Fruit fly (Drosophila melanogaster) Kc167 (cell line): ENCODE results near the gene CG4115.

Experiments
- Myc ChIP-seq: fragments of >200 bp; optimal IDR thresholded peaks from 2 replicates; lab custom pipeline; 2017; ENCODE audit warnings: missing external identifiers
- Sin3A ChIP-seq: fragments of >200 bp; optimal IDR thresholded peaks from 2 replicates; lab custom pipeline; 2018; ENCODE audit warnings: missing external identifiers
- h ChIP-seq: fragments of >200 bp; optimal IDR thresholded peaks from 3 replicates; lab custom pipeline; 2018; ENCODE audit warnings: missing external identifiers
- insv ChIP-seq: fragments of >200 bp; optimal IDR thresholded peaks from 3 replicates; lab custom pipeline; 2018; ENCODE audit warnings: missing external identifiers
- psq ChIP-seq: fragments of >200 bp; optimal IDR thresholded peaks from 2 replicates; lab custom pipeline; 2017; ENCODE audit warnings: missing external identifiers
- ttk ChIP-seq: sonication (Bioruptor generic); optimal IDR thresholded peaks from 2 replicates; lab custom pipeline; 2017; ENCODE audit warnings: missing external identifiers

The CG4115 gene

DNA sequence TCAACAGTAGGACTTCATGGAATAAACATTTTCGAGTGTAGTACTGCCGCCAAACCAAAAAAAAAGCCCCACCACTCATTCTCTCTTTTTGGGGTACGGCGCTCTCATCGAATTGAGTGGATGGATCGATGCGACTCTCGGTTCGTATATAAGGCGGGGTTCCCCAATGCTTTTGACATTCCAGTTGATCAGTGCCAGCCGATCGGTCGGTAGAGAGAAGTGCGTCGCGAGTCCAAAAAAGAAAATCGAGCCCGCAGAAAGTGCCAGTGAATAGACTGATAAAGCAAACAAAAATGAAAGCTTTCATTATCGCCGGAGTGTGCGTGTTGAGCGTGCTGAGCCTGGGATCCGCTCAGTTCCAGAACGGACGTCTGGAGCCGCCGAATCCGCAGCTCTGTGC, at the start of gene CG4115:
CG4115 (plus strand) TSS at position 172 of the 400 bp plus-strand sequence.
- TF ChIP-seq insv (lab: Kevin White, UChicago) (no peak), ttk (lab: Kevin White, UChicago) (no peak), psq (lab: Kevin White, UChicago) (no peak), Sin3A (lab: Kevin White, UChicago) (no peak), h (lab: Kevin White, UChicago) (no peak), Myc (no peak)

DNA sequence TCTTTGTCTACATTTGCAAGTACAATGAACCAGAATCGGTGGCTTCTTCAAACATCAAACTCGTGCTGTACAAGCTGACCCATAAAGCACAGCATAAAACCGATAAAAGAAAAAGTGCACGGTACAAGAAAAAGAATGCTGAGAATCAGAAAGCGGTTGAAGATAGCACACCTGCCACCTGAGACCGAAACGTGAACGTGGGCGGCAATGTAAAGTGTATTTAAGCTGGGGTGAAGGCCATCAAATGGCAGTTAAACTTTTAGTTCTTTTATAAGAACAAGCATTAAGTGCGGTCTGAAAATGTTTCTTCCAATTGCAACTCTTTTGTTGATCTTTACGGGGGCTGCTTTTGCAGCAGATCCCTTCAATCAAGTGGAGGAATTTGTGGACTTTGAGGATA, 48.8 kb upstream of the CG4115 start, which contains the start of gene CG4066:
CG4066 (plus strand) TSS at position 301 of the 400 bp plus-strand sequence.
- TF ChIP-seq psq (lab: Kevin White, UChicago) (no peak), Myc (no peak), Sin3A (lab: Kevin White, UChicago) (no peak), h (lab: Kevin White, UChicago) (no peak), insv (lab: Kevin White, UChicago) (no peak), ttk (lab: Kevin White, UChicago) (no peak)

DNA sequence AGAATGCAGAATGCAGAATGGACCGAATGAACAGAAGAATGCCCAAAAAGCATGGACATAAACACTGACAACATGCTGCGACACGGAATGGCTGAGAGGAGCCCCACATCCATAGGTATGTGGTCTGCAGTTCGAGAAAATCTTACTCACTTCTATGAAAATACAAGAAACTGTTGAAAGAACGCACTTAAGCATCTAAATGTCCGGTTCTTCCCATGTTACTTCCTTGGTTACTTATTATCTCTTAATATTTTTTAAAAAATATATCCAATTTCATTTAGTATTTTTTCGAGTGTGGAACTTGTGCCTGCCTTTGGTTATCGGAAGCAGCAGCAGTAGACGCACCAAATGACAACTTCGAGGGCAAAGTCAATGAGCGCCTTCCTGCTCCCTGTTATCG, 45.6 kb upstream of the CG4115 start:
- TF ChIP-seq Sin3A (lab: Kevin White, UChicago) (no peak), psq (lab: Kevin White, UChicago) (no peak), ttk (lab: Kevin White, UChicago) (no peak), h (lab: Kevin White, UChicago) (no peak), Myc (no peak), insv (lab: Kevin White, UChicago) (no peak)

DNA sequence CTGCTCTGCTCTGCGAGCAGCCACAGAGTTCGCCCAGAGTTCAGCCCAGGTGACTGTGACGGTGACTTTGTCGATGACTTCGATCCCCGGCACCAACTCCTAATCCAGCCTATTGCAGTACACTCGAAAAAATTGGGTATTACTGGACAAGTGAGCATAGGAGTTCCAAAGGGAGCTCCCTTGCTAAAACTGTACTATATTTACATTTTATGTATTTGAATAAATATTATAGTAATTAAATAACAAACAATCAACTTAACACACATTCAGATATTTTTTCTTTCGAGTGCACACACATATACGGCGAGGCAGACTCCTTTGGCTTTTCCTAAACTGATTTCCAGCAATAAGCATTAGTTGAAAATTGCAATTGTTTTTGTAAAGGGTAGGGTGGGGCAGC, 44.4 kb upstream of the CG4115 start:
- no peak for TF ChIP-seq Sin3A (lab: Kevin White, UChicago)
- TF ChIP-seq ttk (lab: Kevin White, UChicago), result no peak
- TF ChIP-seq h (lab: Kevin White, UChicago), result no peak
- TF ChIP-seq insv (lab: Kevin White, UChicago), result no peak
- no peak for TF ChIP-seq psq (lab: Kevin White, UChicago)

DNA sequence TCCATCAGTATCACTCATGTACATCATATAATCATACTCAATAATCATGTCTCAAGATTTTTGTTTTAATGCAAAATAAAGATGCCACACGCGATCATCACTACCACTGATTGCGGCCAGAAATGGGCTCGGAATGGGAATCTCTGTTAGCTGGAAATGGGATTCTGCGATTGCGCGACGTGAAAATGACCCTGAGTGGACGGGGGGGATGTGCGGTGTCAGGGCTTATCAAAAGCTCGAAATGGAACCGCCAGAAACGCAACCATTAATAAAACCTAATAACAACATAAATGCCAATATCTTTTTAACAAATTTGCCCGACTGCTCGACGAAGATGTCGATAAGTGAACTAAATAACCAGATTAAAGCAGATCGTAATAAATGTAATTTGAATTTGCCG, 43.4 kb upstream of the CG4115 start:
- TF ChIP-seq Myc, result no peak
- no peak for TF ChIP-seq insv (lab: Kevin White, UChicago)
- no peak for TF ChIP-seq psq (lab: Kevin White, UChicago)
- TF ChIP-seq ttk (lab: Kevin White, UChicago), result no peak
- TF ChIP-seq Sin3A (lab: Kevin White, UChicago), result no peak
- no peak for TF ChIP-seq h (lab: Kevin White, UChicago)

DNA sequence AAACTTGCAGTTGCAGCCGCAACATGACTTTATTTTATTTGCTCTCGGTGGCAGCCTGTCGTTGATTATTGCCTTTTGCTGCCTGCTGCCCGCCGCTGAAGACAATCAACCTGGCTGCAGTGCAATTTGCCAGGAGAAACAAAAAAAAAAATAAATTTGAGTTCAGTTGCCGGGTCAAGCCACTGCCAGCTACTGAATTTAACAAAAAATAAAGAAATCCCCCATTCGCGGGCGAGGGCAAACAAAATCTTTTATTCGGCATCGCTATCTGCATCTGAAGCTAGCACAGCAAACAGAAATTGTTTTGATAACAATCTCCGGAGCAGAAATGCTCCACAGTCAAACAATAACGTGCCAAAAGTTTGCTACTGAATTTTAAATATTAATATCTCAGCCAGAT, 42.5 kb upstream of the CG4115 start:
- TF ChIP-seq h (lab: Kevin White, UChicago) (no peak), Myc (no peak), Sin3A (lab: Kevin White, UChicago) (no peak), insv (lab: Kevin White, UChicago) (no peak), ttk (lab: Kevin White, UChicago) (no peak), psq (lab: Kevin White, UChicago) (no peak)

DNA sequence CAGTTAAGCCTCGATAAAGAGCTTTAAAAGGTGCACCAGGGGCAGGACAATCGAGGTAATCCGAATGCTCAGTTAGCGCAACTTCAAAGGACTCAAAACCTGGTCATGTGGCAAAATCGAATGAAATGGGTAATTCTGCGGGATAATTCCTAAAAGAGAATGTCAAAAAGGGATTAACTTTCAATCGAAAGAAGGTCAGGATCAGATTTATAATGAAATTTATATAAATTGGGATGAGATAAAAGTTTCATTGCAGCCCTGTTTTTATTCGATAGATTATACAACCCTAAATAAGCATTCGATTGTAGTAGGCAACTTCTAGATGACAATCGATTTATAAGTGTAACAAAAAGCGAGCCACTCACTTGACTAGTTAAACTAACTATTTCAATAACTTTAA, 36.6 kb upstream of the CG4115 start, which contains the start of gene CG10013:
CG10013 (plus strand) TSS at position 301 of the 400 bp plus-strand sequence.
- TF ChIP-seq Myc (no peak), ttk (lab: Kevin White, UChicago) (no peak), insv (lab: Kevin White, UChicago) (no peak), psq (lab: Kevin White, UChicago) (no peak), Sin3A (lab: Kevin White, UChicago) (no peak), h (lab: Kevin White, UChicago) (no peak)

DNA sequence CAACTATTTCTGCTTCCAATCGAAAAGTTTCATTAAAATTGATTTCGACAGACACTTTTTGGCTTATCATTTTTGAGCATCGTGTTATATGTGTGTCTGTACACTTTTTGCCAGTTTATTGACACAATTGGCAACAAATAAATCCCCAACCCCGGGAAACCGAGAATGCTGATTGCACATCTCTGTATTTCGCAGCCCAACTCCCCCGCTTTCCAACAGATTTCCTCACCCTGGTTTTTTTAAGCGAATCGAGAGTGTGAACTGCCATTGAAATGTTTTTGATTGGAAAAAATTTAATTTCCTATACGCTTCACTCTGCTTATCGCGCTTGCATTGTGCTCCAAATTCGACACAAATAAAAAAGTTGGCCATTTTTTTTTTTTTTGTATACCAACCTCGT, 33.0 kb upstream of the CG4115 start:
- TF ChIP-seq psq (lab: Kevin White, UChicago) (no peak), ttk (lab: Kevin White, UChicago) (no peak)

DNA sequence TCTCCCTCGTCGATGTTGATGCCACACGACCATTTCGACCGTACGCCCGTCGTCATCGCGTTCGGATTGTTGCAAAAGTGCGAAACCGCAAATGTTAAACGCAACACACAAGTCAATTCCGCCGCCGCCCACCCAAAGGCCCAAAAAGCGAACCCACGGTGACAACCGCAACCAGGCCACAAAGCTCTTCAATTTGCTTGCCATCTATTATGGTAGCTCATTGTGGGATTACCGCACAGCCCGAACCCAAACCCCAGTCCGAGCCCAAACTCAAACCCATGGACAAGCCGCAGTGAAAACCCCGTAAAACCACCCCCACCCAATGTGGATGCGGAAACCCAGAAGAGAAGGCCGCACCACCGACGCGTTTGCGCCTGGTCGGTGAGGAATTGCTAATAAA, 30.0 kb upstream of the CG4115 start:
- TF ChIP-seq ttk (lab: Kevin White, UChicago), result no peak
- TF ChIP-seq Myc, result no peak
- no peak for TF ChIP-seq Sin3A (lab: Kevin White, UChicago)
- no peak for TF ChIP-seq h (lab: Kevin White, UChicago)
- no peak for TF ChIP-seq psq (lab: Kevin White, UChicago)
- no peak for TF ChIP-seq insv (lab: Kevin White, UChicago)

DNA sequence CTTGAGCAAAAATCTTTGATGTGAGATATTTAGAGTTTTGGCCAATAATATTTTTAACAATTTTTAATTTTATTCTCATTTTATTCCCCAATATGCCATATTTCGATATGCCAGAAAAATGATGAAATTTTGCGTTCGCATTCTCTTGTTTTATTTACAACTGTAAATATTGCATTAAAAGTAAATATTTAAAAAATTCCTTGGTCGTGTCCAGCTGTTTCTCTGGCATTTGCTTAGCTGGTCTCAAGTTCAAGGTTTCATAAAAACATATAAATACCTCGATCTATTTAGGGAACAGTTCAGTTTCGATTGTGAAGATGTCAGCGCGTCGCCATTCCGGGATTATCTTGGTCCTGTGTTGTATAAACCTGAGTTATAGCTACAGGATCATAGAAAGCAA, 18.4 kb upstream of the CG4115 start, which contains the start of gene Sgsf:
Sgsf (plus strand) TSS at position 301 of the 400 bp plus-strand sequence.
- TF ChIP-seq psq (lab: Kevin White, UChicago), result no peak
- TF ChIP-seq h (lab: Kevin White, UChicago), result no peak
- no peak for TF ChIP-seq Sin3A (lab: Kevin White, UChicago)
- TF ChIP-seq ttk (lab: Kevin White, UChicago), result no peak
- TF ChIP-seq Myc, result no peak
- TF ChIP-seq insv (lab: Kevin White, UChicago), result no peak

DNA sequence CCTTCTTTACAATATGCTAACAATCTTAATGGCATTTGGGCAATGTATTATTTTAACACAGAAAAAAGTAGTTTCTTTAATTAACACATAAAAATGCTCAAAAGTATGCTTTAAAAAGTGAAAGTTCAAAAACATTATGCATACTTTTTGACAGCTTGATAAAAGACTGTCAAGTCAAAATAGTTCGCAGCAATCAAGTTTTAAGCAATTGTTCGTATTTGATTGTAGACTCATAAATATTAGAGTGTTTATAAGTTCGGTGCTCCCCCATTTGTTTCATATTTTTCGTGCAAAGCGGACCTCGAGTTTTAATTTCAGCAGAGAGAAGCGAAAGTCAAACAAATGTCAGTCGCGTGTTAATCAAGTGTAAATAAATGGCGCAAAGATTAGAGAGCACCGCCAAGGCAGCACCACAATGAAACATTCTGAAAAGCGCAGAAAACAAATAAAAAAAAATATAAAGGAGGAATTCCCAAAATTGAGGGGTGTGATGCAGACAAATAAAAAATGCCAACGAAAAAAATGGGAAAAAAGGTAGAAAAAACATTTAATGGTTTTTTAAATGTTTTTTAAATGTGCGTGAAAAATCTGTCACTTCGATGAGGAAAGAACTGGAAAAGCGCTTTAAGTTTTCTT, 14.8 kb upstream of the CG4115 start:
- TF ChIP-seq Myc (no peak), insv (lab: Kevin White, UChicago) (no peak), h (lab: Kevin White, UChicago) (no peak), Sin3A (lab: Kevin White, UChicago) (no peak), psq (lab: Kevin White, UChicago) (no peak)

DNA sequence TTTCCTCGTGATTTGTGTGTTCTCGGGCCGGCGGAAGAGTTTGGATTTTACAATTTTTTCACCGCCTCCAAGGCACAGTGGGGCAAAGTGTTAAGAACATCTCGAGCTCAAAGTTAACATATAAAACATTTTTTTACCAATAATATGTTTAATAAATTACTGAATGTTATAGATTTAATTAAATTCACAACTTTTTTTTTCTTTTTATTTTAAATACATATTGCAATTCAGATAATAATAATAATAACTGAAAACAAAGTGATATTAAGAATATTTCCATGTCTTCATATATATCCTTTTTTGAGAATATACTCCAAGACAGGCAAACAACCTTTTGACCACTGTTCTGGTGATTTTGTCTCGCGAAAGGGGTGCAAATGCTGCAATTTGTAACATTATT, 13.8 kb upstream of the CG4115 start:
- TF ChIP-seq Myc (no peak), Sin3A (lab: Kevin White, UChicago) (no peak), insv (lab: Kevin White, UChicago) (no peak), h (lab: Kevin White, UChicago) (no peak), ttk (lab: Kevin White, UChicago) (no peak), psq (lab: Kevin White, UChicago) (no peak)
